Worm (Caenorhabditis elegans): Measurements from ENCODE around the gene T04F8.7.

DNA sequence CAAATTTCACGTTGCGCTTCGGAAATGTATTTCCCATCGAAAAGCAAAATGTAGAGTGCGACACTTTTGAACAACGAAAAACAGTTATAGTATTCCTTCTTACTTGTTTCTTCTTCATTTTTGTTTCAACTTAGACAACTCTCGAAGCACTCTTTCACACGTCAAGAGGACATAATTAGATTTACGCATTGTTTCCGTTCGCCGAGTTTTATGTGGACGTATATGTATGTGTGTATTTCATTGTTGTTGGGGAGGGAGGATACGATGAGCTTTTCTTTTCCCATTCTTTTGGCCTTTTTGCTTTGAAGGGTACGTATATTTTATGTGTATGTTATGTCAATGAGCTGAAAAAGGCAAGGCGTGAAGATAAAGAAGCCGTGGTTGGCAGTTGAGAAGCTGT is 50.3 kb downstream of the T04F8.7 start:
- TF ChIP-seq zag-1 (tag; optimal IDR thresholded peaks at IDR 0.05): no peak
- no peak for TF ChIP-seq nhr-11 (tag; optimal IDR thresholded peaks at IDR 0.05)
- no peak for TF ChIP-seq ama-1 (optimal IDR thresholded peaks at IDR 0.05)
- TF ChIP-seq zip-2 (tag; optimal IDR thresholded peaks at IDR 0.05): no peak
- no peak for TF ChIP-seq skn-1 (tag; optimal IDR thresholded peaks at IDR 0.05)
- no peak for TF ChIP-seq unc-39 (tag; optimal IDR thresholded peaks at IDR 0.05)
- no peak for TF ChIP-seq hif-1 (tag; optimal IDR thresholded peaks at IDR 0.05)
- no peak for TF ChIP-seq pha-4 (GFP tag; IDR thresholded peaks at IDR 0.05)
- no peak for TF ChIP-seq pha-4 (tag; optimal IDR thresholded peaks at IDR 0.05)
- no peak for TF ChIP-seq mxl-2 (GFP tag; conservative IDR thresholded peaks at IDR 0.05)
- TF ChIP-seq ceh-82 (tag; optimal IDR thresholded peaks at IDR 0.05): no peak
- no peak for TF ChIP-seq nhr-111 (GFP tag; optimal IDR thresholded peaks at IDR 0.05)
- TF ChIP-seq pqm-1 (tag; optimal IDR thresholded peaks at IDR 0.05): no peak
